Worm (Caenorhabditis elegans) whole organism, L2 larva: ENCODE results near the gene sri-29.
A peak's percentile ranks its signal among the peaks of the same experiment; 100 is the strongest.

ENCODE experiments used
- C34F6.9 ChIP-seq: fragments of 150-350 bp; optimal IDR thresholded peaks from 2 replicates; lab custom pipeline; 2014; ENCODE audit warnings: missing biosample characterization, missing genetic modification characterization
- F13H6.1 ChIP-seq: sonication (generic microtip); optimal IDR thresholded peaks from 2 replicates; lab custom pipeline; 2016; ENCODE audit warnings: missing genetic modification characterization, missing compliant biosample characterization
- R02D3.7 ChIP-seq: fragments of 150-350 bp; optimal IDR thresholded peaks from 2 replicates; lab custom pipeline; 2014; ENCODE audit warnings: missing biosample characterization, missing genetic modification characterization
- Y55F3AM.14 ChIP-seq: fragments of 200-800 bp; sonication (Bioruptor generic); optimal IDR thresholded peaks from 2 replicates; lab custom pipeline; 2018; ENCODE audit warnings: mild to moderate bottlenecking, missing genetic modification characterization, missing compliant biosample characterization
- ZK546.5 ChIP-seq: sonication (generic microtip); optimal IDR thresholded peaks from 2 replicates; lab custom pipeline; 2017; ENCODE audit warnings: missing biosample characterization, missing genetic modification characterization
- alr-1 ChIP-seq: fragments of 150-350 bp; optimal IDR thresholded peaks from 2 replicates; lab custom pipeline; 2014; ENCODE audit warnings: missing biosample characterization, missing genetic modification characterization
- aly-2 ChIP-seq: fragments of 150-350 bp; optimal IDR thresholded peaks from 2 replicates; lab custom pipeline; 2014; ENCODE audit warnings: missing biosample characterization, missing genetic modification characterization
- ama-1 ChIP-seq: fragments of 150-350 bp; optimal IDR thresholded peaks from 2 replicates; lab custom pipeline; 2018; ENCODE audit warnings: inconsistent platforms
- blmp-1 ChIP-seq: sonication (generic microtip); optimal IDR thresholded peaks from 2 replicates; lab custom pipeline; 2017; ENCODE audit warnings: missing genetic modification characterization, mild to moderate bottlenecking, missing compliant biosample characterization, antibody characterized with exemption, moderate library complexity; ENCODE audit not compliant: insufficient read depth
- ceh-16 ChIP-seq: fragments of 150-350 bp; optimal IDR thresholded peaks from 2 replicates; lab custom pipeline; 2014; ENCODE audit warnings: missing biosample characterization, missing genetic modification characterization
- ceh-82 ChIP-seq: fragments of 150-350 bp; optimal IDR thresholded peaks from 2 replicates; lab custom pipeline; 2014; ENCODE audit warnings: missing biosample characterization, missing genetic modification characterization
- crh-2 ChIP-seq: sonication (generic microtip); optimal IDR thresholded peaks from 2 replicates; lab custom pipeline; 2017; ENCODE audit warnings: missing biosample characterization, missing genetic modification characterization
- dmd-4 ChIP-seq: sonication (generic microtip); optimal IDR thresholded peaks from 2 replicates; lab custom pipeline; 2017; ENCODE audit warnings: missing biosample characterization, missing genetic modification characterization
- egl-27 ChIP-seq: sonication (generic microtip); optimal IDR thresholded peaks from 3 replicates; lab custom pipeline; 2017; ENCODE audit warnings: missing biosample characterization, missing genetic modification reagents, missing genetic modification characterization
- elt-1 ChIP-seq: fragments of 150-350 bp; optimal IDR thresholded peaks from 2 replicates; lab custom pipeline; 2014; ENCODE audit warnings: missing biosample characterization, missing genetic modification characterization
- elt-3 ChIP-seq: sonication (generic microtip); optimal IDR thresholded peaks from 2 replicates; lab custom pipeline; 2017; ENCODE audit warnings: missing biosample characterization, missing genetic modification characterization
- fos-1 ChIP-seq: fragments of 150-350 bp; optimal IDR thresholded peaks from 2 replicates; lab custom pipeline; 2014; ENCODE audit warnings: missing biosample characterization, missing genetic modification characterization
- gmeb-1 ChIP-seq: fragments of 150-350 bp; optimal IDR thresholded peaks from 2 replicates; lab custom pipeline; 2014; ENCODE audit warnings: missing biosample characterization, missing genetic modification characterization
- lin-11 ChIP-seq: fragments of 150-350 bp; sonication (generic microtip); optimal IDR thresholded peaks from 2 replicates; lab custom pipeline; 2014; ENCODE audit warnings: missing biosample characterization, missing genetic modification characterization, inconsistent platforms, mixed read lengths
- lin-13 ChIP-seq: fragments of 150-350 bp; optimal IDR thresholded peaks from 2 replicates; lab custom pipeline; 2014; ENCODE audit warnings: missing biosample characterization, missing genetic modification reagents, missing genetic modification characterization
- lin-39 ChIP-seq: fragments of 150-350 bp; optimal IDR thresholded peaks from 2 replicates; lab custom pipeline; 2014; ENCODE audit warnings: missing biosample characterization, missing genetic modification reagents, missing genetic modification characterization
- lsy-2 ChIP-seq, 2 experiments: fragments of 150-350 bp in 1 of 2; sonication (generic microtip) in 1 of 2; optimal IDR thresholded peaks; 2 replicates each; lab custom pipeline; 2014 to 2017; ENCODE audit warnings: missing biosample characterization in 2 of 2, missing genetic modification characterization in 2 of 2
- mab-5 ChIP-seq: fragments of 150-350 bp; optimal IDR thresholded peaks from 2 replicates; lab custom pipeline; 2014; ENCODE audit warnings: missing biosample characterization, missing genetic modification characterization
- mbf-1 ChIP-seq: sonication (generic microtip); optimal IDR thresholded peaks from 2 replicates; lab custom pipeline; 2017; ENCODE audit warnings: missing biosample characterization, missing genetic modification characterization
- mdl-1 ChIP-seq, 2 experiments: fragments of 150-350 bp in 1 of 2; sonication (generic microtip) in 1 of 2; optimal IDR thresholded peaks; 2 replicates each; lab custom pipeline; 2017; ENCODE audit warnings: missing biosample characterization in 2 of 2, missing genetic modification characterization in 2 of 2
- nhr-10 ChIP-seq: sonication (generic microtip); optimal IDR thresholded peaks from 2 replicates; lab custom pipeline; 2017; ENCODE audit warnings: missing biosample characterization, missing genetic modification characterization
- nhr-11 ChIP-seq: fragments of 150-350 bp; optimal IDR thresholded peaks from 2 replicates; lab custom pipeline; 2014; ENCODE audit warnings: missing biosample characterization, missing genetic modification characterization
- nhr-12 ChIP-seq: fragments of 150-350 bp; optimal IDR thresholded peaks from 2 replicates; lab custom pipeline; 2014; ENCODE audit warnings: missing biosample characterization, missing genetic modification characterization
- nhr-129 ChIP-seq: fragments of 150-350 bp; optimal IDR thresholded peaks from 2 replicates; lab custom pipeline; 2014; ENCODE audit warnings: missing biosample characterization, missing genetic modification characterization
- nhr-21 ChIP-seq: fragments of 150-350 bp; optimal IDR thresholded peaks from 2 replicates; lab custom pipeline; 2014; ENCODE audit warnings: missing biosample characterization, missing genetic modification characterization
- nhr-23 ChIP-seq: fragments of 150-350 bp; optimal IDR thresholded peaks from 2 replicates; lab custom pipeline; 2014; ENCODE audit warnings: missing biosample characterization, missing genetic modification reagents, missing genetic modification characterization
- nhr-237 ChIP-seq: fragments of 150-350 bp; optimal IDR thresholded peaks from 2 replicates; lab custom pipeline; 2014; ENCODE audit warnings: missing biosample characterization, missing genetic modification characterization
- nhr-25 ChIP-seq: fragments of 150-350 bp; sonication (generic microtip); optimal IDR thresholded peaks from 3 replicates; lab custom pipeline; 2014; ENCODE audit warnings: missing biosample characterization, missing genetic modification characterization
- nhr-6 ChIP-seq: fragments of 150-350 bp; optimal IDR thresholded peaks from 2 replicates; lab custom pipeline; 2014; ENCODE audit warnings: missing biosample characterization, missing genetic modification characterization
- nhr-77 ChIP-seq: fragments of 150-350 bp; optimal IDR thresholded peaks from 2 replicates; lab custom pipeline; 2014; ENCODE audit warnings: missing biosample characterization, missing genetic modification characterization
- peb-1 ChIP-seq: fragments of 150-350 bp; optimal IDR thresholded peaks from 2 replicates; lab custom pipeline; 2014; ENCODE audit warnings: missing biosample characterization, missing genetic modification characterization
- sem-4 ChIP-seq: fragments of 150-350 bp; optimal IDR thresholded peaks from 2 replicates; lab custom pipeline; 2014; ENCODE audit warnings: missing biosample characterization, missing genetic modification reagents, missing genetic modification characterization
- skn-1 ChIP-seq: sonication (generic microtip); optimal IDR thresholded peaks from 2 replicates; lab custom pipeline; 2017; ENCODE audit warnings: missing biosample characterization, missing genetic modification characterization
- sma-3 ChIP-seq: sonication (generic microtip); optimal IDR thresholded peaks from 2 replicates; lab custom pipeline; 2016; ENCODE audit warnings: missing genetic modification reagents, missing genetic modification characterization, missing compliant biosample characterization
- sma-9 ChIP-seq, 2 experiments: fragments of 150-350 bp in 1 of 2; sonication (generic microtip) in 1 of 2; optimal IDR thresholded peaks; 2 replicates each; lab custom pipeline; 2014 to 2016; ENCODE audit warnings: missing genetic modification characterization in 2 of 2, mild to moderate bottlenecking in 1 of 2, missing biosample characterization in 1 of 2, missing compliant biosample characterization in 1 of 2, missing genetic modification reagents in 1 of 2, moderate library complexity in 1 of 2
- snpc-4 ChIP-seq: fragments of 150-350 bp; optimal IDR thresholded peaks from 2 replicates; lab custom pipeline; 2014; ENCODE audit warnings: missing biosample characterization, missing genetic modification characterization
- unc-39 ChIP-seq: fragments of 150-350 bp; optimal IDR thresholded peaks from 2 replicates; lab custom pipeline; 2014; ENCODE audit warnings: missing biosample characterization, missing genetic modification characterization
- unc-55 ChIP-seq: fragments of 150-350 bp; sonication (generic microtip); optimal IDR thresholded peaks from 3 replicates; lab custom pipeline; 2014; ENCODE audit warnings: missing biosample characterization, missing genetic modification reagents, missing genetic modification characterization
- unc-62 ChIP-seq: fragments of 150-350 bp; optimal IDR thresholded peaks from 2 replicates; lab custom pipeline; 2014; ENCODE audit warnings: missing biosample characterization, missing genetic modification reagents, missing genetic modification characterization
- zag-1 ChIP-seq: fragments of 150-350 bp; optimal IDR thresholded peaks from 2 replicates; lab custom pipeline; 2014; ENCODE audit warnings: missing biosample characterization, missing genetic modification characterization
- ztf-1 ChIP-seq: fragments of 200-800 bp; sonication (Bioruptor generic); conservative IDR thresholded peaks from 2 replicates; pipeline ENCODE4 v1.3.6; 2022; ENCODE audit warnings: missing genetic modification characterization, missing compliant biosample characterization
- ztf-11 ChIP-seq: sonication (generic microtip); optimal IDR thresholded peaks from 2 replicates; lab custom pipeline; 2017; ENCODE audit warnings: missing biosample characterization, missing genetic modification characterization
- ztf-4 ChIP-seq: fragments of 150-350 bp; optimal IDR thresholded peaks from 2 replicates; lab custom pipeline; 2014; ENCODE audit warnings: missing biosample characterization, missing genetic modification characterization

The sri-29 gene

ce11 chrII:3071012-3071749 lies 27.1 kb downstream of the sri-29 start, which contains the start of gene Y25C1A.7:
Y25C1A.7 (minus strand) TSS chrII:3071062.
- TF ChIP-seq nhr-23 (tag; lab: Kevin White, UChicago): no peak
- peak; percentile 60 for TF ChIP-seq crh-2
- no peak for TF ChIP-seq nhr-129 (tag; lab: Kevin White, UChicago)
- no peak for TF ChIP-seq blmp-1 (tag; lab: Kevin White, UChicago)

ce11 chrII:3076915-3077314 lies 32.8 kb downstream of the sri-29 start, which contains the start of gene Y25C1A.8:
Y25C1A.8 (minus strand) TSS chrII:3076959.
- no peak for TF ChIP-seq elt-3 (tag; lab: Kevin White, UChicago)
- TF ChIP-seq fos-1 (tag; lab: Kevin White, UChicago): peak; percentile 82
- TF ChIP-seq snpc-4: peak; percentile 58
- peak; percentile 71 for TF ChIP-seq nhr-6 (tag; lab: Kevin White, UChicago)
- peak in 1 of 2 experiments; percentile 76 for TF ChIP-seq mdl-1 (tag; optimal IDR thresholded peaks at IDR 0.05; lab: Kevin White, UChicago)
- no peak for TF ChIP-seq ztf-1 (GFP tag; lab: Robert Waterston, UW)
- TF ChIP-seq ztf-4 (tag; lab: Kevin White, UChicago): peak; percentile 73
- TF ChIP-seq ztf-11 (tag; lab: Kevin White, UChicago): no peak
- peak; percentile 80 for TF ChIP-seq lin-11 (tag; lab: Kevin White, UChicago)
- peak; percentile 72 for TF ChIP-seq nhr-129 (tag; lab: Kevin White, UChicago)
- no peak for TF ChIP-seq peb-1
- TF ChIP-seq gmeb-1 (tag; lab: Kevin White, UChicago): peak; percentile 90
- TF ChIP-seq lin-13: peak; percentile 88
- TF ChIP-seq ceh-16 (tag; lab: Kevin White, UChicago): peak; percentile 50
- TF ChIP-seq alr-1 (tag; lab: Kevin White, UChicago): no peak
- TF ChIP-seq nhr-10: peak; percentile 48
- peak; percentile 56 for TF ChIP-seq ZK546.5 (tag; lab: Kevin White, UChicago)
- TF ChIP-seq crh-2: peak; percentile 100
- peak; percentile 49 for TF ChIP-seq dmd-4 (tag; lab: Kevin White, UChicago)
- peak; percentile 41 for TF ChIP-seq unc-62
- TF ChIP-seq zag-1: peak; percentile 41
- TF ChIP-seq skn-1 (tag; lab: Kevin White, UChicago): no peak
- TF ChIP-seq F13H6.1 (tag; lab: Kevin White, UChicago): peak; percentile 90
- TF ChIP-seq unc-39 (tag; lab: Kevin White, UChicago): no peak
- peak; percentile 90 for TF ChIP-seq nhr-25 (tag; lab: Kevin White, UChicago)
- TF ChIP-seq nhr-237: peak; percentile 18
- TF ChIP-seq nhr-23 (tag; lab: Kevin White, UChicago): no peak
- peak; percentile 82 for TF ChIP-seq sem-4 (tag; lab: Kevin White, UChicago)
- no peak for TF ChIP-seq blmp-1 (tag; lab: Kevin White, UChicago)
- TF ChIP-seq lsy-2 (tag; optimal IDR thresholded peaks at IDR 0.05; lab: Kevin White, UChicago): peak; percentile 100
- peak; percentile 58 for TF ChIP-seq Y55F3AM.14
- peak; percentile 90 for TF ChIP-seq sma-3 (GFP tag; lab: Kevin White, UChicago)
- TF ChIP-seq nhr-11 (tag; lab: Kevin White, UChicago): no peak
- TF ChIP-seq R02D3.7 (tag; lab: Kevin White, UChicago): peak; percentile 59
- no peak for TF ChIP-seq nhr-12
- TF ChIP-seq unc-55 (GFP tag; lab: Kevin White, UChicago): peak; percentile 97
- TF ChIP-seq lin-39: no peak
- peak; percentile 83 for TF ChIP-seq nhr-21 (tag; lab: Kevin White, UChicago)
- peak; percentile 80 for TF ChIP-seq egl-27 (tag; lab: Kevin White, UChicago)
- TF ChIP-seq ceh-82 (tag; lab: Kevin White, UChicago): peak; percentile 59
- TF ChIP-seq C34F6.9 (tag; lab: Kevin White, UChicago): peak; percentile 85
- no peak for TF ChIP-seq nhr-77 (tag; lab: Kevin White, UChicago)
- TF ChIP-seq elt-1 (tag; lab: Kevin White, UChicago): no peak
- no peak for TF ChIP-seq mbf-1 (tag; lab: Kevin White, UChicago)
- peak; percentile 93 for TF ChIP-seq mab-5 (tag; lab: Kevin White, UChicago)
- TF ChIP-seq sma-9 (GFP tag; optimal IDR thresholded peaks at IDR 0.05; lab: Kevin White, UChicago): no peak
- TF ChIP-seq sma-9 (tag; optimal IDR thresholded peaks at IDR 0.05; lab: Kevin White, UChicago): no peak
- TF ChIP-seq aly-2 (tag; lab: Kevin White, UChicago): no peak
- peak; percentile 59 for TF ChIP-seq ama-1 (lab: Kevin White, UChicago)
